Worm (Caenorhabditis elegans) whole organism, young adult: ENCODE measurements around the gene srt-41.

Experiments used
- F33H1.4 ChIP-seq: fragments of 200-800 bp; sonication (Bioruptor generic); IDR thresholded peaks from 2 replicates; pipeline ENCODE4 v1.3.6; 2022; ENCODE audit warnings: missing genetic modification reagents, missing genetic modification characterization, missing compliant biosample characterization
- ceh-27 ChIP-seq: fragments of 200-800 bp; sonication (Bioruptor generic); optimal IDR thresholded peaks from 2 replicates; lab custom pipeline; 2018; ENCODE audit warnings: mild to moderate bottlenecking, missing genetic modification characterization, moderate library complexity, missing compliant biosample characterization
- ekl-4 ChIP-seq: fragments of 200-800 bp; sonication (Bioruptor generic); IDR thresholded peaks from 2 replicates; pipeline ENCODE4 v1.3.6; 2022; ENCODE audit warnings: missing genetic modification reagents, missing genetic modification characterization, missing compliant biosample characterization
- ets-4 ChIP-seq: fragments of 200-800 bp; sonication (Bioruptor generic); optimal IDR thresholded peaks from 2 replicates; lab custom pipeline; 2018; ENCODE audit warnings: mild to moderate bottlenecking, missing genetic modification characterization, missing compliant biosample characterization
- lin-40 ChIP-seq: sonication (generic microtip); optimal IDR thresholded peaks from 2 replicates; lab custom pipeline; 2016; ENCODE audit warnings: missing genetic modification characterization, mild to moderate bottlenecking, missing compliant biosample characterization, missing genotype, missing genetic modification reagents
- lir-1 ChIP-seq: fragments of 200-800 bp; sonication (Bioruptor generic); conservative IDR thresholded peaks from 2 replicates; pipeline ENCODE4 v1.3.6; 2022; ENCODE audit warnings: missing genetic modification reagents, missing genetic modification characterization, missing compliant biosample characterization
- rcor-1 ChIP-seq: fragments of 200-800 bp; sonication (Bioruptor generic); IDR thresholded peaks from 2 replicates; pipeline ENCODE4 v1.3.6; 2022; ENCODE audit warnings: missing genetic modification reagents, missing genetic modification characterization, missing compliant biosample characterization
- sdz-38 ChIP-seq: sonication (generic microtip); optimal IDR thresholded peaks from 2 replicates; lab custom pipeline; 2016; ENCODE audit warnings: missing genotype, missing genetic modification characterization, missing compliant biosample characterization
- snpc-1.3 ChIP-seq: sonication (generic microtip); optimal IDR thresholded peaks from 2 replicates; lab custom pipeline; 2017; ENCODE audit warnings: missing genetic modification characterization, mild to moderate bottlenecking, missing compliant biosample characterization, antibody characterized with exemption, moderate library complexity, missing genotype, missing genetic modification reagents; ENCODE audit not compliant: insufficient read depth
- snpc-4 ChIP-seq, 5 experiments: fragments of 150-350 bp in 1 of 5; sonication (generic microtip) in 4 of 5; optimal IDR thresholded peaks; 2 replicates each; lab custom pipeline; 2014 to 2018; ENCODE audit warnings: missing genetic modification characterization in 5 of 5, missing biosample characterization in 3 of 5, antibody characterized with exemption in 2 of 5, mild to moderate bottlenecking in 2 of 5, missing compliant biosample characterization in 2 of 5, missing genotype in 2 of 5, moderate library complexity in 2 of 5, missing genetic modification reagents in 1 of 5
- unc-62 ChIP-seq: fragments of 150-350 bp; optimal IDR thresholded peaks from 2 replicates; lab custom pipeline; 2014; ENCODE audit warnings: missing biosample characterization, missing genetic modification reagents, missing genetic modification characterization

ce11 chrV:1804034-1804542 is 1.1 kb upstream of the srt-41 start:
- no peak for TF ChIP-seq unc-62 (GFP tag; lab: Kevin White, UChicago)
- no peak for TF ChIP-seq sdz-38 (tag; lab: Kevin White, UChicago)
- no peak for TF ChIP-seq ets-4 (GFP tag; lab: Kevin White, UChicago)
- no peak for TF ChIP-seq ekl-4 (GFP tag; lab: Robert Waterston, UW)
- no peak for TF ChIP-seq lir-1
- TF ChIP-seq F33H1.4 (GFP tag; lab: Robert Waterston, UW), result no peak
- no peak for TF ChIP-seq lin-40
- no peak for TF ChIP-seq rcor-1 (GFP tag; lab: Robert Waterston, UW)
- no peak for TF ChIP-seq ceh-27 (GFP tag; lab: Kevin White, UChicago)
- TF ChIP-seq snpc-4 (GFP tag; optimal IDR thresholded peaks at IDR 0.05; lab: Kevin White, UChicago), result no peak
- TF ChIP-seq snpc-4 (tag; optimal IDR thresholded peaks at IDR 0.05; lab: Kevin White, UChicago), result no peak
- TF ChIP-seq snpc-1.3 (tag; lab: Kevin White, UChicago), result no peak
